Worm (Caenorhabditis elegans) whole organism, mixed stage, embryonic: ENCODE measurements around the gene mam-1.
A peak's percentile ranks its signal among the peaks of the same experiment; 100 is the strongest.

Source experiments
- M03D4.4 ChIP-seq: sonication (generic microtip); optimal IDR thresholded peaks from 2 replicates; lab custom pipeline; 2017; ENCODE audit warnings: mild to moderate bottlenecking, missing genetic modification characterization, missing compliant biosample characterization
- bed-3 ChIP-seq: fragments of 200-800 bp; sonication (Bioruptor generic); optimal IDR thresholded peaks from 3 replicates; lab custom pipeline; 2018; ENCODE audit warnings: mild to moderate bottlenecking, missing genetic modification characterization, moderate library complexity, missing compliant biosample characterization
- blmp-1 ChIP-seq: fragments of 150-350 bp; optimal IDR thresholded peaks from 2 replicates; lab custom pipeline; 2014; ENCODE audit warnings: missing biosample characterization, missing genetic modification characterization
- ceh-39 ChIP-seq: fragments of 150-350 bp; optimal IDR thresholded peaks from 2 replicates; lab custom pipeline; 2014; ENCODE audit warnings: missing biosample characterization, missing genetic modification characterization
- ces-1 ChIP-seq: fragments of 150-350 bp; optimal IDR thresholded peaks from 2 replicates; lab custom pipeline; 2014; ENCODE audit warnings: missing biosample characterization, missing genetic modification reagents, missing genetic modification characterization
- cnd-1 ChIP-seq: fragments of 200-800 bp; sonication (Bioruptor generic); optimal IDR thresholded peaks from 2 replicates; lab custom pipeline; 2018; ENCODE audit warnings: mild to moderate bottlenecking, missing genetic modification characterization, missing compliant biosample characterization
- drap-1 ChIP-seq: fragments of 200-800 bp; sonication (Bioruptor generic); optimal IDR thresholded peaks from 3 replicates; lab custom pipeline; 2018; ENCODE audit warnings: mild to moderate bottlenecking, missing genetic modification characterization, missing compliant biosample characterization
- elt-1 ChIP-seq: sonication (generic microtip); optimal IDR thresholded peaks from 2 replicates; lab custom pipeline; 2017; ENCODE audit warnings: missing genetic modification characterization, mild to moderate bottlenecking, missing compliant biosample characterization, antibody characterized with exemption, moderate library complexity, borderline replicate concordance; ENCODE audit not compliant: insufficient read depth
- flh-1 ChIP-seq: fragments of 200-800 bp; sonication (Bioruptor generic); optimal IDR thresholded peaks from 2 replicates; lab custom pipeline; 2018; ENCODE audit warnings: mild to moderate bottlenecking, missing genetic modification characterization, moderate library complexity, missing compliant biosample characterization
- ham-2 ChIP-seq: fragments of 200-800 bp; sonication (Bioruptor generic); optimal IDR thresholded peaks from 2 replicates; lab custom pipeline; 2018; ENCODE audit warnings: mild to moderate bottlenecking, missing genetic modification characterization, missing compliant biosample characterization
- hlh-1 ChIP-seq: fragments of 150-350 bp; optimal IDR thresholded peaks from 2 replicates; lab custom pipeline; 2014; ENCODE audit warnings: missing biosample characterization, missing genetic modification reagents, missing genetic modification characterization
- lin-13 ChIP-seq: fragments of 150-350 bp; optimal IDR thresholded peaks from 2 replicates; lab custom pipeline; 2014; ENCODE audit warnings: missing biosample characterization, missing genetic modification characterization
- lin-32 ChIP-seq: fragments of 200-800 bp; sonication (Bioruptor generic); optimal IDR thresholded peaks from 2 replicates; lab custom pipeline; 2018; ENCODE audit warnings: mild to moderate bottlenecking, missing genetic modification characterization, missing compliant biosample characterization
- lsy-2 ChIP-seq: fragments of 150-350 bp; optimal IDR thresholded peaks from 2 replicates; lab custom pipeline; 2014; ENCODE audit warnings: missing biosample characterization, missing genetic modification characterization
- mab-5 ChIP-seq: fragments of 150-350 bp; optimal IDR thresholded peaks from 2 replicates; lab custom pipeline; 2014; ENCODE audit warnings: missing biosample characterization, missing genetic modification characterization
- mep-1 ChIP-seq: fragments of 150-350 bp; optimal IDR thresholded peaks from 2 replicates; lab custom pipeline; 2017; ENCODE audit warnings: missing biosample characterization, missing genetic modification reagents, missing genetic modification characterization, inconsistent platforms
- mls-2 ChIP-seq: sonication (generic microtip); optimal IDR thresholded peaks from 2 replicates; lab custom pipeline; 2016; ENCODE audit warnings: mild to moderate bottlenecking, missing genetic modification characterization, moderate library complexity, missing compliant biosample characterization
- nhr-12 ChIP-seq: fragments of 150-350 bp; optimal IDR thresholded peaks from 2 replicates; lab custom pipeline; 2014; ENCODE audit warnings: missing biosample characterization, missing genetic modification characterization
- nhr-2 ChIP-seq: fragments of 150-350 bp; optimal IDR thresholded peaks from 2 replicates; lab custom pipeline; 2014; ENCODE audit warnings: missing biosample characterization, missing genetic modification characterization
- nhr-237 ChIP-seq: fragments of 150-350 bp; optimal IDR thresholded peaks from 2 replicates; lab custom pipeline; 2014; ENCODE audit warnings: missing biosample characterization, missing genetic modification characterization
- nhr-76 ChIP-seq: sonication (generic microtip); optimal IDR thresholded peaks from 2 replicates; lab custom pipeline; 2017; ENCODE audit warnings: missing biosample characterization, missing genetic modification characterization
- pha-4 ChIP-seq: fragments of 150-350 bp; optimal IDR thresholded peaks from 2 replicates; lab custom pipeline; 2018; ENCODE audit warnings: missing biosample characterization, missing genetic modification reagents, missing genetic modification characterization
- sem-2 ChIP-seq: fragments of 200-800 bp; sonication (Bioruptor generic); optimal IDR thresholded peaks from 2 replicates; lab custom pipeline; 2018; ENCODE audit warnings: mild to moderate bottlenecking, missing genetic modification characterization, missing compliant biosample characterization
- snpc-4 ChIP-seq: fragments of 150-350 bp; optimal IDR thresholded peaks from 2 replicates; lab custom pipeline; 2014; ENCODE audit warnings: missing biosample characterization, missing genetic modification characterization
- sptf-1 ChIP-seq: sonication (generic microtip); optimal IDR thresholded peaks from 2 replicates; lab custom pipeline; 2017; ENCODE audit warnings: mild to moderate bottlenecking, missing genetic modification characterization, moderate library complexity, missing compliant biosample characterization
- tbx-8 ChIP-seq: fragments of 200-800 bp; sonication (Bioruptor generic); optimal IDR thresholded peaks from 2 replicates; lab custom pipeline; 2018; ENCODE audit warnings: mild to moderate bottlenecking, missing genetic modification characterization, moderate library complexity, missing compliant biosample characterization
- unc-120 ChIP-seq: sonication (generic microtip); optimal IDR thresholded peaks from 2 replicates; lab custom pipeline; 2017; ENCODE audit warnings: missing genetic modification characterization, missing compliant biosample characterization; ENCODE audit not compliant: poor library complexity, severe bottlenecking
- unc-39 ChIP-seq: fragments of 150-350 bp; optimal IDR thresholded peaks from 2 replicates; lab custom pipeline; 2014; ENCODE audit warnings: missing biosample characterization, missing genetic modification characterization
- unc-62 ChIP-seq: fragments of 150-350 bp; optimal IDR thresholded peaks from 2 replicates; lab custom pipeline; 2014; ENCODE audit warnings: missing biosample characterization, missing genetic modification reagents, missing genetic modification characterization
- zip-8 ChIP-seq: fragments of 150-350 bp; optimal IDR thresholded peaks from 2 replicates; lab custom pipeline; 2014; ENCODE audit warnings: missing biosample characterization, missing genetic modification characterization
- ztf-11 ChIP-seq: fragments of 150-350 bp; optimal IDR thresholded peaks from 2 replicates; lab custom pipeline; 2014; ENCODE audit warnings: missing biosample characterization, missing genetic modification characterization

mam-1 gene

DNA sequence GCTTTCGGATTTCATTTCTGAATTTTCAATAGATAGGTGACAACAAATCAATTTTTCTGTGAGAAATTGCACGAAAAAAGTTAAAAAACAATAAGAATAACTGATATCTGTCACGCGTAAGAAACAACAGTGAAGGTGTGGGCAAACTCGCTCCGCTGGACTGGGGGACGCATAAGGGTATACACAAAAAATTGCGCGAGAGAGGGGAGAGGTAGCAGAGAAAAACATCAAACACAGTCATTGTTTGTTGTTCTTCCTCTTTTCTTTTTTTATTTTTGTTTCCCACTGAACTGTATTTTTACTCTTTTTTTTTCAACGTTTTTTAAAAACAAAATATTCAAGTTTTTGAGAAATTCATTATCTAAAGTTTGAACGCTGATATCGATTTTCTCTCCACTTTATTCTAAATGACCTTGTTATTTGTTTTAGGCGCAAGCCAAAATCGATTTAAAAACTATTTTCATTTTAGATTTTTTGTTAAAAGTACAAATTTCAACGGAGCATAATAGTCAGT is 36.4 kb upstream of the mam-1 start, which contains the start of the genes pifk-1 and tbc-11:
pifk-1 (minus strand) TSS at position 17 of the 514 bp plus-strand sequence.
tbc-11 (plus strand) TSS at position 464 of the 514 bp plus-strand sequence.
- peak; percentile 26 for TF ChIP-seq unc-120 (tag; lab: Kevin White, UChicago)
- no peak for TF ChIP-seq sptf-1 (tag; lab: Kevin White, UChicago)
- TF ChIP-seq M03D4.4 (tag; lab: Kevin White, UChicago) = no peak
- no peak for TF ChIP-seq lin-32
- no peak for TF ChIP-seq ceh-39 (tag; lab: Kevin White, UChicago)
- no peak for TF ChIP-seq lsy-2 (tag; lab: Kevin White, UChicago)
- peak; percentile 70 for TF ChIP-seq mep-1 (tag; lab: Kevin White, UChicago)
- peak; percentile 12 for TF ChIP-seq pha-4 (tag; lab: Kevin White, UChicago)

DNA sequence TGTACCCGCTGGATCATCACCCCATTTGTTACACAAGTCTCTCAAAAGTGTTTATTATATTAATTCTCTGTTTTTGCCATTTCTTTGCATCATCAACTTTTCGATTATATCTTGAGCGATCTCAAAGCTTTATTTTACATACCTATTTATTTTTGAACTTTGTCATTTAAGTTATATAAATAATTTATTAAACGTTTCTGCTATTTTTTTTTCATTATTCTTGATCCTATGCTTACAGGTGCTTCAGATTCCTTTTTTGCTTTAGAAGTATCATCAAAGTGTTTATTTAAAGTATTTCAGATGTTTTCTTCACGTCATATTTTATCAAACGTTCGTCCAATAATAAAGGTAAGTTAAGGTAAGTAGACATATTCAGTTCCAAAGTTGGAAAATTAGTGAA is 29.9 kb upstream of the mam-1 start, which contains the start of gene F35H12.5:
F35H12.5 (plus strand) TSS at position 301 of the 400 bp plus-strand sequence.
- TF ChIP-seq nhr-12 (tag; lab: Kevin White, UChicago) (no peak), ces-1 (GFP tag; lab: Kevin White, UChicago) (no peak), unc-62 (no peak), flh-1 (GFP tag; lab: Kevin White, UChicago) (no peak), nhr-237 (tag; lab: Kevin White, UChicago) (no peak), snpc-4 (no peak), nhr-2 (tag; lab: Kevin White, UChicago) (no peak), sem-2 (no peak), zip-8 (no peak), lsy-2 (tag; lab: Kevin White, UChicago) (no peak), ham-2 (GFP tag; lab: Kevin White, UChicago) (no peak), cnd-1 (tag; lab: Kevin White, UChicago) (no peak), sptf-1 (tag; lab: Kevin White, UChicago) (no peak), blmp-1 (no peak), mep-1 (tag; lab: Kevin White, UChicago) (no peak)

DNA sequence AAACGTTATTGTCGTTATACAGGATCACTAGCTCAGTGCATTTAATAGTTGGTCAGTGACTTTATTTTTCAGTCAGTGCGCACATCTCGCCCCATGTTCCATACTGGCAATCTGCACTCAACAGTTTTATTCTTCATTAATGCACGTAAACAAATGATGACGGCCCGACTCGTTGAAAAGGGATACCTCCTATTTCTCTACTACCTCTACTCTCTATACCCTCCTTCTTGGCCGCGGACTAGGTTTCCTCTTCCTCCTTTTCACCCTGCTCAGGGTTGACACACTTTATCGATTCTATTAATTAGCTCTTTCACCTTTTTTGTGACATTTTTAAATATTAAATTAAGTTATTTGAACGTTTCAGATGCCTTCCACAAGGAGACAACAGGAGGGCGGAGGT is 27.3 kb upstream of the mam-1 start, which contains the start of gene sel-12:
sel-12 (plus strand) TSS at position 358 of the 400 bp plus-strand sequence.
- TF ChIP-seq lin-32 = peak; percentile 9
- TF ChIP-seq ceh-39 (tag; lab: Kevin White, UChicago) = peak; percentile 72
- TF ChIP-seq pha-4 (tag; lab: Kevin White, UChicago) = no peak
- peak; percentile 62 for TF ChIP-seq ces-1 (GFP tag; lab: Kevin White, UChicago)
- TF ChIP-seq hlh-1 (tag; lab: Kevin White, UChicago) = no peak
- no peak for TF ChIP-seq tbx-8 (GFP tag; lab: Kevin White, UChicago)
- no peak for TF ChIP-seq M03D4.4 (tag; lab: Kevin White, UChicago)
- TF ChIP-seq snpc-4 = no peak
- TF ChIP-seq sptf-1 (tag; lab: Kevin White, UChicago) = no peak
- TF ChIP-seq nhr-12 (tag; lab: Kevin White, UChicago) = no peak
- TF ChIP-seq unc-62 = no peak
- TF ChIP-seq unc-39 (tag; lab: Kevin White, UChicago) = no peak
- TF ChIP-seq unc-120 (tag; lab: Kevin White, UChicago) = peak; percentile 41
- TF ChIP-seq nhr-237 (tag; lab: Kevin White, UChicago) = no peak
- TF ChIP-seq nhr-76 (tag; lab: Kevin White, UChicago) = no peak
- no peak for TF ChIP-seq mls-2 (tag; lab: Kevin White, UChicago)

DNA sequence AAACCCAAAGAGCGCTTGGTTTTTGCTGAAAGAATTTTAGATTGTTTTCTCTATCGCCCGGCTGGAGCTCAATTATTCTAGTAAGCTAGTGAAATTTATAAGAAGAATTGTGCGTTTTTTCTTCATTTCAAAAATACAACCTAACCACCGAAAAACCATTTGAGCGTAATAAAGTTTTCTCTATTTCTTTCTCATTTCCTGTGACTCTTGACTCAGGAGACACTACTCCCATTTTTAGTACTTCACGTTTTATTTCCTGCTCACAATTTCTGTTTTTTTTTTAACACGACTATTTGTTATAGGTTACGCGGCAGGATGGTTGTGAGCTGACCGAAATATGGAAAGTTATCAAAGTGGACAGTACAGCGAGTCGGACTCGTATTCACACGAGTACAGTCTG is 24.8 kb upstream of the mam-1 start, which contains the start of gene F35H12.6:
F35H12.6 (plus strand) TSS at position 301 of the 400 bp plus-strand sequence.
- TF ChIP-seq bed-3 (GFP tag; lab: Kevin White, UChicago) = no peak
- no peak for TF ChIP-seq unc-39 (tag; lab: Kevin White, UChicago)
- no peak for TF ChIP-seq snpc-4
- no peak for TF ChIP-seq drap-1 (GFP tag; lab: Kevin White, UChicago)
- TF ChIP-seq elt-1 (tag; lab: Kevin White, UChicago) = no peak
- TF ChIP-seq nhr-2 (tag; lab: Kevin White, UChicago) = no peak
- TF ChIP-seq M03D4.4 (tag; lab: Kevin White, UChicago) = no peak
- no peak for TF ChIP-seq lin-13 (tag; lab: Kevin White, UChicago)
- TF ChIP-seq ztf-11 (tag; lab: Kevin White, UChicago) = no peak
- TF ChIP-seq mls-2 (tag; lab: Kevin White, UChicago) = no peak
- TF ChIP-seq mab-5 (tag; lab: Kevin White, UChicago) = no peak
- TF ChIP-seq cnd-1 (tag; lab: Kevin White, UChicago) = no peak
- no peak for TF ChIP-seq ceh-39 (tag; lab: Kevin White, UChicago)
- no peak for TF ChIP-seq lin-32
- no peak for TF ChIP-seq sem-2
- no peak for TF ChIP-seq zip-8
